Fruit fly (Drosophila melanogaster) S2 (cell line): Measurements from ENCODE around the gene CG43273.

ENCODE experiments used
- CG8478 ChIP-seq: fragments of >200 bp; optimal IDR thresholded peaks from 2 replicates; lab custom pipeline; 2018
- CTCF ChIP-seq, 2 experiments: fragments of >200 bp; optimal IDR thresholded peaks; 2 replicates each; lab custom pipeline; 2018

- TF ChIP-seq CG8478 (no peak), CTCF (optimal IDR thresholded peaks at IDR 0.05; lab: Kevin White, UChicago) (no peak)
These were observed 25.1 kb upstream of the CG43273 start, which contains the start of gene polybromo for dm6 chr3R:24805048-24805447.
